Worm (Caenorhabditis elegans) whole organism, young adult: Measurements from ENCODE around the gene cysl-2.

Source experiments
- B0019.2 ChIP-seq: fragments of 200-800 bp; sonication (Bioruptor generic); conservative IDR thresholded peaks from 2 replicates; pipeline ENCODE4 v1.3.6; 2022; ENCODE audit warnings: missing genetic modification reagents, missing genetic modification characterization, missing compliant biosample characterization
- B0336.3 ChIP-seq: fragments of 200-800 bp; sonication (Bioruptor generic); IDR thresholded peaks from 2 replicates; pipeline ENCODE4 v1.3.6; 2022; ENCODE audit warnings: missing genetic modification characterization, missing compliant biosample characterization
- C06A6.2 ChIP-seq: fragments of 200-800 bp; sonication (Bioruptor generic); conservative IDR thresholded peaks from 2 replicates; pipeline ENCODE4 v1.3.6; 2022; ENCODE audit warnings: missing genetic modification characterization, missing compliant biosample characterization
- D2030.7 ChIP-seq: fragments of 200-800 bp; sonication (Bioruptor generic); IDR thresholded peaks from 2 replicates; pipeline ENCODE4 v1.3.6; 2022; ENCODE audit warnings: missing genetic modification reagents, missing genetic modification characterization, missing compliant biosample characterization
- F33H1.4 ChIP-seq: fragments of 200-800 bp; sonication (Bioruptor generic); IDR thresholded peaks from 2 replicates; pipeline ENCODE4 v1.3.6; 2022; ENCODE audit warnings: missing genetic modification reagents, missing genetic modification characterization, missing compliant biosample characterization
- F52B5.7 ChIP-seq: sonication (generic microtip); optimal IDR thresholded peaks from 2 replicates; lab custom pipeline; 2016; ENCODE audit warnings: mild to moderate bottlenecking, missing genetic modification characterization, missing compliant biosample characterization
- F55B11.4 ChIP-seq: sonication (generic microtip); optimal IDR thresholded peaks from 2 replicates; lab custom pipeline; 2016; ENCODE audit warnings: missing compliant biosample characterization, missing genetic modification characterization, borderline replicate concordance; ENCODE audit not compliant: insufficient read depth
- K11D2.4 ChIP-seq: fragments of 200-800 bp; sonication (Bioruptor generic); IDR thresholded peaks from 2 replicates; pipeline ENCODE4 v1.3.6; 2022; ENCODE audit warnings: missing genetic modification reagents, missing genetic modification characterization, missing compliant biosample characterization
- T26A5.8 ChIP-seq: sonication (generic microtip); optimal IDR thresholded peaks from 2 replicates; lab custom pipeline; 2016; ENCODE audit warnings: missing genetic modification characterization, missing compliant biosample characterization
- Y53F4B.3 ChIP-seq: fragments of 200-800 bp; sonication (Bioruptor generic); IDR thresholded peaks from 2 replicates; pipeline ENCODE4 v1.3.6; 2022; ENCODE audit warnings: missing genetic modification reagents, missing genetic modification characterization, missing compliant biosample characterization
- Y56A3A.18 ChIP-seq: fragments of 200-800 bp; sonication (Bioruptor generic); IDR thresholded peaks from 2 replicates; pipeline ENCODE4 v1.3.6; 2022; ENCODE audit warnings: missing genetic modification reagents, missing genetic modification characterization, missing compliant biosample characterization
- ZK185.1 ChIP-seq: sonication (generic microtip); optimal IDR thresholded peaks from 2 replicates; lab custom pipeline; 2016; ENCODE audit warnings: mild to moderate bottlenecking, missing genetic modification characterization, missing compliant biosample characterization; ENCODE audit not compliant: poor library complexity, severe bottlenecking
- ama-1 ChIP-seq, 3 experiments: fragments of 150-350 bp in 1 of 3; sonication (generic microtip) in 2 of 3; optimal IDR thresholded peaks; 2 replicates each; lab custom pipeline; 2014 to 2018; ENCODE audit warnings: missing biosample characterization in 2 of 3, missing genetic modification characterization in 2 of 3, missing genetic modification reagents in 2 of 3
- bed-2 ChIP-seq: fragments of 200-800 bp; sonication (Bioruptor generic); IDR thresholded peaks from 2 replicates; pipeline ENCODE4 v1.3.6; 2022; ENCODE audit warnings: missing genetic modification reagents, missing genetic modification characterization, missing compliant biosample characterization
- cebp-1 ChIP-seq, 2 experiments: fragments of 200-800 bp in 1 of 2; sonication (Bioruptor generic) in 1 of 2; sonication (generic microtip) in 1 of 2; IDR thresholded peaks in 1 of 2; optimal IDR thresholded peaks in 1 of 2; 2 replicates each; pipeline versions ENCODE4 v1.3.6 to Lab custom; 2017 to 2022; ENCODE audit warnings: missing compliant biosample characterization in 2 of 2, missing genetic modification characterization in 2 of 2, mild to moderate bottlenecking in 1 of 2, missing genetic modification reagents in 1 of 2, moderate library complexity in 1 of 2
- cebp-2 ChIP-seq: fragments of 200-800 bp; sonication (Bioruptor generic); IDR thresholded peaks from 2 replicates; pipeline ENCODE4 v1.3.6; 2022; ENCODE audit warnings: missing genetic modification characterization, missing compliant biosample characterization
- ceh-100 ChIP-seq: fragments of 200-800 bp; sonication (Bioruptor generic); IDR thresholded peaks from 2 replicates; pipeline ENCODE4 v1.3.6; 2022; ENCODE audit warnings: missing genetic modification reagents, missing genetic modification characterization, missing compliant biosample characterization
- ceh-91 ChIP-seq: fragments of 200-800 bp; sonication (Bioruptor generic); IDR thresholded peaks from 2 replicates; pipeline ENCODE4 v1.3.6; 2022; ENCODE audit warnings: missing genetic modification reagents, missing genetic modification characterization, missing compliant biosample characterization
- ets-4 ChIP-seq: fragments of 200-800 bp; sonication (Bioruptor generic); optimal IDR thresholded peaks from 2 replicates; lab custom pipeline; 2018; ENCODE audit warnings: mild to moderate bottlenecking, missing genetic modification characterization, missing compliant biosample characterization
- him-1 ChIP-seq: sonication (generic microtip); optimal IDR thresholded peaks from 2 replicates; lab custom pipeline; 2016; ENCODE audit warnings: missing genotype, missing genetic modification reagents, missing genetic modification characterization, missing compliant biosample characterization
- hmg-1.2 ChIP-seq: fragments of 200-800 bp; sonication (Bioruptor generic); IDR thresholded peaks from 2 replicates; pipeline ENCODE4 v1.3.6; 2022; ENCODE audit warnings: missing genetic modification reagents, missing genetic modification characterization, missing compliant biosample characterization
- hrde-1 ChIP-seq: sonication (generic microtip); optimal IDR thresholded peaks from 2 replicates; lab custom pipeline; 2016; ENCODE audit warnings: missing genetic modification characterization, mild to moderate bottlenecking, missing compliant biosample characterization, moderate library complexity, missing genotype, missing genetic modification reagents, borderline replicate concordance
- hsf-1 ChIP-seq: fragments of 200-800 bp; sonication (Bioruptor generic); IDR thresholded peaks from 2 replicates; pipeline ENCODE4 v1.3.6; 2022; ENCODE audit warnings: missing genetic modification reagents, missing genetic modification characterization, missing compliant biosample characterization
- let-526 ChIP-seq: fragments of 200-800 bp; sonication (Bioruptor generic); IDR thresholded peaks from 2 replicates; pipeline ENCODE4 v1.3.6; 2022; ENCODE audit warnings: missing genetic modification reagents, missing genetic modification characterization, missing compliant biosample characterization
- let-607 ChIP-seq, 2 experiments: fragments of 200-800 bp in 1 of 2; sonication (Bioruptor generic) in 1 of 2; sonication (generic microtip) in 1 of 2; optimal IDR thresholded peaks; 2 replicates each; lab custom pipeline; 2016 to 2018; ENCODE audit warnings: mild to moderate bottlenecking in 2 of 2, missing compliant biosample characterization in 2 of 2, missing genetic modification characterization in 2 of 2, moderate library complexity in 2 of 2, missing genotype in 1 of 2
- lin-54 ChIP-seq: fragments of 200-800 bp; sonication (Bioruptor generic); optimal IDR thresholded peaks from 2 replicates; lab custom pipeline; 2018; ENCODE audit warnings: mild to moderate bottlenecking, missing genetic modification characterization, missing compliant biosample characterization
- lsy-27 ChIP-seq: sonication (generic microtip); optimal IDR thresholded peaks from 2 replicates; lab custom pipeline; 2017; ENCODE audit warnings: missing genetic modification characterization, mild to moderate bottlenecking, missing compliant biosample characterization, antibody characterized with exemption, missing genotype, borderline replicate concordance; ENCODE audit not compliant: insufficient read depth
- madf-3 ChIP-seq: fragments of 200-800 bp; sonication (Bioruptor generic); IDR thresholded peaks from 2 replicates; pipeline ENCODE4 v1.3.6; 2022; ENCODE audit warnings: missing genetic modification reagents, missing genetic modification characterization, missing compliant biosample characterization
- mcd-1 ChIP-seq: fragments of 200-800 bp; sonication (Bioruptor generic); IDR thresholded peaks from 2 replicates; pipeline ENCODE4 v1.3.6; 2022; ENCODE audit warnings: missing genetic modification reagents, missing genetic modification characterization, missing compliant biosample characterization
- nfya-1 ChIP-seq: sonication (generic microtip); optimal IDR thresholded peaks from 2 replicates; lab custom pipeline; 2017; ENCODE audit warnings: antibody characterized with exemption, missing compliant biosample characterization, missing genetic modification characterization, borderline replicate concordance; ENCODE audit not compliant: insufficient read depth
- nfya-2 ChIP-seq: fragments of 200-800 bp; sonication (Bioruptor generic); IDR thresholded peaks from 2 replicates; pipeline ENCODE4 v1.3.6; 2022; ENCODE audit warnings: missing genetic modification reagents, missing genetic modification characterization, missing compliant biosample characterization
- nfyb-1 ChIP-seq: fragments of 200-800 bp; sonication (Bioruptor generic); IDR thresholded peaks from 2 replicates; pipeline ENCODE4 v1.3.6; 2022; ENCODE audit warnings: missing genetic modification reagents, missing genetic modification characterization, missing compliant biosample characterization
- nhr-120 ChIP-seq: fragments of 200-800 bp; sonication (Bioruptor generic); IDR thresholded peaks from 2 replicates; pipeline ENCODE4 v1.3.6; 2022; ENCODE audit warnings: missing genetic modification characterization, missing compliant biosample characterization
- nhr-80 ChIP-seq: sonication (generic microtip); optimal IDR thresholded peaks from 2 replicates; lab custom pipeline; 2016; ENCODE audit warnings: missing genetic modification characterization, missing compliant biosample characterization
- pbrm-1 ChIP-seq: fragments of 200-800 bp; sonication (Bioruptor generic); IDR thresholded peaks from 2 replicates; pipeline ENCODE4 v1.3.6; 2022; ENCODE audit warnings: missing genetic modification reagents, missing genetic modification characterization, missing compliant biosample characterization
- pha-4 ChIP-seq: fragments of 150-350 bp; sonication (generic microtip); optimal IDR thresholded peaks from 2 replicates; lab custom pipeline; 2014; ENCODE audit warnings: missing biosample characterization, missing genetic modification reagents, missing genetic modification characterization
- rcor-1 ChIP-seq: fragments of 200-800 bp; sonication (Bioruptor generic); IDR thresholded peaks from 2 replicates; pipeline ENCODE4 v1.3.6; 2022; ENCODE audit warnings: missing genetic modification reagents, missing genetic modification characterization, missing compliant biosample characterization
- repo-1 ChIP-seq: sonication (generic microtip); optimal IDR thresholded peaks from 2 replicates; lab custom pipeline; 2017; ENCODE audit warnings: mild to moderate bottlenecking, missing genetic modification characterization, missing compliant biosample characterization
- sptf-2 ChIP-seq: fragments of 200-800 bp; sonication (Bioruptor generic); optimal IDR thresholded peaks from 2 replicates; lab custom pipeline; 2018; ENCODE audit warnings: mild to moderate bottlenecking, missing genetic modification characterization, missing compliant biosample characterization
- tbp1 ChIP-seq: fragments of 200-800 bp; sonication (Bioruptor generic); optimal IDR thresholded peaks from 2 replicates; lab custom pipeline; 2018; ENCODE audit warnings: mild to moderate bottlenecking, missing genetic modification characterization, missing compliant biosample characterization
- tlf-1 ChIP-seq: fragments of 200-800 bp; sonication (Bioruptor generic); optimal IDR thresholded peaks from 2 replicates; lab custom pipeline; 2018; ENCODE audit warnings: mild to moderate bottlenecking, missing genetic modification characterization, missing compliant biosample characterization
- unc-130 ChIP-seq: sonication (generic microtip); optimal IDR thresholded peaks from 2 replicates; lab custom pipeline; 2016; ENCODE audit warnings: missing genetic modification reagents, missing genetic modification characterization, missing compliant biosample characterization
- xnd-1 ChIP-seq: sonication (generic microtip); optimal IDR thresholded peaks from 2 replicates; lab custom pipeline; 2016; ENCODE audit warnings: missing genotype, missing genetic modification reagents, missing genetic modification characterization, missing compliant biosample characterization
- zim-3 ChIP-seq: sonication (generic microtip); optimal IDR thresholded peaks from 2 replicates; lab custom pipeline; 2017; ENCODE audit warnings: mild to moderate bottlenecking, missing genetic modification characterization, moderate library complexity, missing compliant biosample characterization
- ztf-18 ChIP-seq: sonication (generic microtip); optimal IDR thresholded peaks from 2 replicates; lab custom pipeline; 2016; ENCODE audit warnings: missing genotype, mild to moderate bottlenecking, missing genetic modification characterization, missing compliant biosample characterization
- ztf-25 ChIP-seq: fragments of 200-800 bp; sonication (Bioruptor generic); IDR thresholded peaks from 2 replicates; pipeline ENCODE4 v1.3.6; 2022; ENCODE audit warnings: missing genetic modification reagents, missing genetic modification characterization, missing compliant biosample characterization

cysl-2 gene

ce11 chrII:14488661-14489060, 5.6 kb downstream of the cysl-2 start, which contains the start of gene usp-14 (continued):
- TF ChIP-seq nfya-1 (tag; lab: Kevin White, UChicago) (no peak), hsf-1 (GFP tag; lab: Robert Waterston, UW) (no peak), zim-3 (tag; lab: Kevin White, UChicago) (no peak), lin-54 (GFP tag; lab: Kevin White, UChicago) (peak; percentile 82), madf-3 (0 out of 2 replicates have a peak, but pooled peaks have one; percentile 33), Y53F4B.3 (GFP tag; lab: Robert Waterston, UW) (no peak), ama-1 (optimal IDR thresholded peaks at IDR 0.05; lab: Kevin White, UChicago) (no peak), ama-1 (GFP tag; optimal IDR thresholded peaks at IDR 0.05; lab: Kevin White, UChicago) (no peak), cebp-2 (GFP tag; lab: Robert Waterston, UW) (no peak), xnd-1 (peak; percentile 4), tlf-1 (GFP tag; lab: Kevin White, UChicago) (peak; percentile 18), ZK185.1 (no peak), D2030.7 (GFP tag; lab: Robert Waterston, UW) (peak; percentile 44; the same call in 1 of the 2 replicates), Y56A3A.18 (no peak), ceh-100 (GFP tag; lab: Robert Waterston, UW) (peak; percentile 40; the same call in 1 of the 2 replicates), lsy-27 (tag; lab: Kevin White, UChicago) (no peak), rcor-1 (GFP tag; lab: Robert Waterston, UW) (no peak), ztf-25 (GFP tag; lab: Robert Waterston, UW) (no peak), bed-2 (GFP tag; lab: Robert Waterston, UW) (no peak), C06A6.2 (no peak), pbrm-1 (GFP tag; lab: Robert Waterston, UW) (peak; percentile 62), let-526 (GFP tag; lab: Robert Waterston, UW) (no peak), repo-1 (tag; lab: Kevin White, UChicago) (peak; percentile 33), let-607 (tag; optimal IDR thresholded peaks at IDR 0.05; lab: Kevin White, UChicago) (peak in 1 of 2 experiments; percentile 29), unc-130 (GFP tag; lab: Kevin White, UChicago) (no peak), hmg-1.2 (peak; percentile 45), F33H1.4 (GFP tag; lab: Robert Waterston, UW) (0 out of 2 replicates have a peak, but pooled peaks have one; percentile 30), F55B11.4 (tag; lab: Kevin White, UChicago) (no peak), ztf-18 (tag; lab: Kevin White, UChicago) (peak; percentile 93), sptf-2 (GFP tag; lab: Kevin White, UChicago) (no peak), pha-4 (tag; lab: Kevin White, UChicago) (no peak), T26A5.8 (no peak), him-1 (tag; lab: Kevin White, UChicago) (no peak), K11D2.4 (no peak), cebp-1 (GFP tag; IDR thresholded peaks at IDR 0.05; lab: Robert Waterston, UW) (peak; percentile 54), cebp-1 (tag; optimal IDR thresholded peaks at IDR 0.05; lab: Kevin White, UChicago) (peak; percentile 94), B0336.3 (GFP tag; lab: Robert Waterston, UW) (peak; percentile 76; the same call in 1 of the 2 replicates), nhr-120 (GFP tag; lab: Robert Waterston, UW) (no peak), ets-4 (no peak), ceh-91 (peak; percentile 13; the same call in 1 of the 2 replicates), nfyb-1 (GFP tag; lab: Robert Waterston, UW) (peak; percentile 66), F52B5.7 (tag; lab: Kevin White, UChicago) (no peak), B0019.2 (GFP tag; lab: Robert Waterston, UW) (no peak), tbp1 (GFP tag; lab: Kevin White, UChicago) (peak; percentile 49), hrde-1 (tag; lab: Kevin White, UChicago) (no peak), mcd-1 (GFP tag; lab: Robert Waterston, UW) (peak; percentile 78), nhr-80 (tag; lab: Kevin White, UChicago) (peak; percentile 17), nfya-2 (no peak)
- TF ChIP-seq, all 124 proteins: peak for 29
